Worm (Caenorhabditis elegans): Measurements from ENCODE around the gene F40G9.18.

Gene F40G9.18

DNA sequence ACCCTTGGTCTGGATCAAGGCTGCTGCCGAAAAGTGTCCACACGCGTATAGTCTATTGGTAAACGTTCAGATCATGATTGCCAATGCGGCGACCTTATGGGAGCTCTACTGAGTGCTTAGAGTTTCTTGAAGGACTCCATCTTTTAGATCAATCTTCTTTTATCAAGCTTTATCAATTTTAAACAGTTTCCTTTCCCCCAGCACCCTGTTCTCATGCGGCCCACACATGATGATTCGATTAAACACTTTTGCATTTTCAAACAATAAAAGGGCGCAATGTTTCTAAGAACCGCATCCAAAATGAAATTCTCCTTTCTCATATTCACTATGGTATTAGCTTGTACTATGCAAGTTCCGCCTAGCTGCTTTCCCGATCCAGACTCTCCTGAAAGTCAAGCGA is 4.0 kb downstream of the F40G9.18 start, which contains the start of gene F40G9.7:
Gene F40G9.7, plus strand, starts transcription at position 301 of the 400 bp plus-strand sequence.
- no peak for TF ChIP-seq mdl-1 (tag; optimal IDR thresholded peaks at IDR 0.05)

DNA sequence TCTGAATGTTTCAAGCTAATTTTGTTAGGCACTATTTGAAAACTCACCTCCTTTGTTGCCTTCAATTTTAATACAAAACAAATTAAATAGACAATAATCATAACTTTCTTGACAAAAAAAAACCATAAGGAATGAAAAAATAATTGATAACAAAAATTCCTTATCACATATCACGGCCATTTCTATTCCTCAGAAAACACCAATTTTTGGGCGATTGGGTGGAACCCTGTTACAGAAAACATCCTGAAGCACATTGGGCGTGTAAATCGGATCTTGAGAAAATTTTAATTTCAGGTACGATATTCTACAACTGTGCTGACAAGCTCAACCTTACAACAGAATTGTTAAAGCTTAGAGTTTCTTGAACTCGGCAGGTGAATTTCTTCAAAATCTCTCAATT is 4.6 kb downstream of the F40G9.18 start, which contains the start of gene F40G9.8:
Gene F40G9.8, minus strand, starts transcription at position 101 of the 400 bp plus-strand sequence.
- TF ChIP-seq nhr-10 (tag; optimal IDR thresholded peaks at IDR 0.05) = no peak
- no peak for TF ChIP-seq nhr-77 (tag; optimal IDR thresholded peaks at IDR 0.05)
- TF ChIP-seq unc-55 (GFP tag; optimal IDR thresholded peaks at IDR 0.05) = no peak
- no peak for TF ChIP-seq nhr-21 (tag; optimal IDR thresholded peaks at IDR 0.05)
- TF ChIP-seq crh-2 (tag; optimal IDR thresholded peaks at IDR 0.05) = no peak
- no peak for TF ChIP-seq lin-11 (tag; optimal IDR thresholded peaks at IDR 0.05)
- no peak for TF ChIP-seq mbf-1 (tag; optimal IDR thresholded peaks at IDR 0.05)

DNA sequence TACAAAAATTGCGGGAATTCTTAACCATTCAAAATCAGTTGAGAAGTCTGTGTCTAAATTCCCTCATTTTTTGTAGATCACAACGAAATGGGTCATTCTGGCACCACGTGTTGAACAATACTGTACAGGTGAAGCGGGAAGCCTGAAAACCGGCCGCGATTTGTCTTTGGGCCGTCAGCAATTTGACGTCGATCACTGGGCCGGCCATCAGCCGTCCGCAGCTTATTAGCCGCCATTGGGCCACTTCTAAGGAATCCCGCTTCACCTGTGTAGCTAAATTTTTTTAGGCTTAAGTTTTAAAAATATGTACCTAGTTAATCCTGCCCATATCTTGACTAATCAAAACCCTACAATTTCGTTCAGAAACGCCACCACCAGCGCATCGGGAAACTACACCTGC is 9.7 kb downstream of the F40G9.18 start:
- TF ChIP-seq mbf-1 (tag; optimal IDR thresholded peaks at IDR 0.05) (no peak), blmp-1 (tag; optimal IDR thresholded peaks at IDR 0.05; ENCODE audit: insufficient read depth) (no peak), crh-2 (tag; optimal IDR thresholded peaks at IDR 0.05) (no peak), peb-1 (tag; optimal IDR thresholded peaks at IDR 0.05) (no peak), unc-39 (tag; optimal IDR thresholded peaks at IDR 0.05) (no peak), nhr-21 (tag; optimal IDR thresholded peaks at IDR 0.05) (no peak), C34F6.9 (tag; optimal IDR thresholded peaks at IDR 0.05) (no peak), gmeb-1 (tag; optimal IDR thresholded peaks at IDR 0.05) (no peak), Y55F3AM.14 (GFP tag; optimal IDR thresholded peaks at IDR 0.05) (no peak), nhr-237 (tag; optimal IDR thresholded peaks at IDR 0.05) (no peak)

DNA sequence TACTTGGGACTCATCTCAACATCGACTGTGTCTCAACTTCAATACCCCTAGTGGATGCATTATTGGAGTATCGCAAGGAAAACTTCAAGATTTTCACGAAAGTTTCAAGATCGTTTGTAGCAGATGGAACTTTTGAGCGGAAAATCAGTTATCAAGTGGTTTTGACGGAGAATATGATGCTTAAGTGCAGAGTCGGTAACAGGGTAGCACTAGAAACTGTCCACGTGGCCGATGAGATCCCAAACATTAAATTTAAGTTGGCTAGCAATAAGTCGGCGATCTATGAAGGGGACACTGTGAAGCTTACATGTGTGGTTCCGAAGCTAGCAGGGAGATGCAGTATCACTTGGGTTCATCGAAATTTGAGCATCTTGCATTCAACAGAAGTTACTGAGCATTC is 10.2 kb downstream of the F40G9.18 start:
- TF ChIP-seq nhr-6 (tag; optimal IDR thresholded peaks at IDR 0.05) (no peak), egl-27 (tag; optimal IDR thresholded peaks at IDR 0.05) (no peak), lin-11 (tag; optimal IDR thresholded peaks at IDR 0.05) (no peak), sma-9 (GFP tag; optimal IDR thresholded peaks at IDR 0.05) (no peak), sma-9 (tag; optimal IDR thresholded peaks at IDR 0.05) (no peak)

DNA sequence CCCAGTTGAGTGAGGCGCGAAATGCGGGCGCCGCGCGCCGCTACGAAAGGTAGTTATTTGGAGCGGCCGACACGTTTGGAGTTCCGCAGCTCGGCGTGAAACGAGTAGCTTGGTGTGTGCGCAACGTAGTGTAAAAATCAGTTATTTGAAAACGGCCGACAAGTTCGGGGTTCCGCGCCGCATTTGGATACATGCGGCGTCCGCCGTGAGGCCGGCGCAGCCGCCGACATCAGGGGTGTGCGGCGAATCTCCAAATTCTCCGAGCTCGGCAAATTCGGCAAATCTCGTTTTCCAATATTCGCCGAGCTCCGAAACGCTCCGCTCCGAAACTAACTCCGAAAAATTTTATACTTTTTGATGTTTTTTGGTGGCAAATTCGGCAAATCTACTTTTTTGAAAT is 11.4 kb downstream of the F40G9.18 start:
- TF ChIP-seq egl-27 (tag; optimal IDR thresholded peaks at IDR 0.05) = no peak
- no peak for TF ChIP-seq alr-1 (tag; optimal IDR thresholded peaks at IDR 0.05)
- no peak for TF ChIP-seq lin-13 (GFP tag; optimal IDR thresholded peaks at IDR 0.05)
- TF ChIP-seq mbf-1 (tag; optimal IDR thresholded peaks at IDR 0.05) = no peak
- TF ChIP-seq ztf-11 (tag; optimal IDR thresholded peaks at IDR 0.05) = no peak
- TF ChIP-seq ZK546.5 (tag; optimal IDR thresholded peaks at IDR 0.05) = no peak
- no peak for TF ChIP-seq nhr-12 (tag; optimal IDR thresholded peaks at IDR 0.05)
- TF ChIP-seq dmd-4 (tag; optimal IDR thresholded peaks at IDR 0.05) = no peak
- no peak for TF ChIP-seq elt-1 (tag; optimal IDR thresholded peaks at IDR 0.05)
- TF ChIP-seq nhr-237 (tag; optimal IDR thresholded peaks at IDR 0.05) = no peak
- no peak for TF ChIP-seq blmp-1 (tag; optimal IDR thresholded peaks at IDR 0.05; ENCODE audit: insufficient read depth)
- no peak for TF ChIP-seq Y55F3AM.14 (GFP tag; optimal IDR thresholded peaks at IDR 0.05)
- TF ChIP-seq zag-1 (tag; optimal IDR thresholded peaks at IDR 0.05) = no peak
- no peak for TF ChIP-seq mdl-1 (tag; optimal IDR thresholded peaks at IDR 0.05)
- TF ChIP-seq ztf-1 (GFP tag; conservative IDR thresholded peaks at IDR 0.05) = no peak
- no peak for TF ChIP-seq crh-2 (tag; optimal IDR thresholded peaks at IDR 0.05)
- TF ChIP-seq sma-3 (GFP tag; optimal IDR thresholded peaks at IDR 0.05) = no peak
- no peak for TF ChIP-seq lsy-2 (tag; optimal IDR thresholded peaks at IDR 0.05)
- no peak for TF ChIP-seq gmeb-1 (tag; optimal IDR thresholded peaks at IDR 0.05)
- no peak for TF ChIP-seq lin-39 (tag; optimal IDR thresholded peaks at IDR 0.05)

DNA sequence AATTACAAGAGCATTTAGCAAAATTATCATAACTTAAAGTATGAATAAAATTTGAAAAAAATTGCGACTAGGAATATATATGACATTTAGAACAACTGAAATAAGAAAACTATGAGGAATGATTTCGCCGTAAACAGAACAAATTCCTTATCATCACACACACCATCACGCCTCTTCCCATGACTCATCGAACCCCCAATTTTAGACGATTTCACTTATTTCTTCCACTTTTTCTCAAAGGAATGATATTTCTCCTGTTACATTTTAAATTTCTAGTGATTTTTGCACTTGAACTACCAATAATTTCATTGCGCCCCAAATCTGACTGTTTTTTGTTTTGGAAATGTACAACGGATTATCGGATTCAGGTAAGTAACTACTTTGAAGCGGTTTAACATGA is 12.7 kb downstream of the F40G9.18 start, which contains the start of the genes zig-13 and ver-1:
Gene zig-13, minus strand, starts transcription at position 101 of the 400 bp plus-strand sequence.
Gene ver-1, plus strand, starts transcription at position 180 of the 400 bp plus-strand sequence.
- TF ChIP-seq ztf-1 (GFP tag; conservative IDR thresholded peaks at IDR 0.05) (no peak), unc-39 (tag; optimal IDR thresholded peaks at IDR 0.05) (no peak), egl-27 (tag; optimal IDR thresholded peaks at IDR 0.05) (no peak), sma-9 (GFP tag; optimal IDR thresholded peaks at IDR 0.05) (no peak), sma-9 (tag; optimal IDR thresholded peaks at IDR 0.05) (no peak), lin-39 (tag; optimal IDR thresholded peaks at IDR 0.05) (no peak), mab-5 (tag; optimal IDR thresholded peaks at IDR 0.05) (no peak), nhr-23 (tag; optimal IDR thresholded peaks at IDR 0.05) (no peak), ZK546.5 (tag; optimal IDR thresholded peaks at IDR 0.05) (no peak), Y55F3AM.14 (GFP tag; optimal IDR thresholded peaks at IDR 0.05) (no peak), snpc-4 (tag; optimal IDR thresholded peaks at IDR 0.05) (no peak), ama-1 (optimal IDR thresholded peaks at IDR 0.05) (no peak), alr-1 (tag; optimal IDR thresholded peaks at IDR 0.05) (no peak)
